Worm (Caenorhabditis elegans) whole organism, L2 larva: ENCODE data around the gene usp-4.
A peak's percentile ranks its signal among the peaks of the same experiment; 100 is the strongest.

Source experiments
- C34F6.9 ChIP-seq: fragments of 150-350 bp; optimal IDR thresholded peaks from 2 replicates; lab custom pipeline; 2014; ENCODE audit warnings: missing biosample characterization, missing genetic modification characterization
- F13H6.1 ChIP-seq: sonication (generic microtip); optimal IDR thresholded peaks from 2 replicates; lab custom pipeline; 2016; ENCODE audit warnings: missing genetic modification characterization, missing compliant biosample characterization
- R02D3.7 ChIP-seq: fragments of 150-350 bp; optimal IDR thresholded peaks from 2 replicates; lab custom pipeline; 2014; ENCODE audit warnings: missing biosample characterization, missing genetic modification characterization
- Y55F3AM.14 ChIP-seq: fragments of 200-800 bp; sonication (Bioruptor generic); optimal IDR thresholded peaks from 2 replicates; lab custom pipeline; 2018; ENCODE audit warnings: mild to moderate bottlenecking, missing genetic modification characterization, missing compliant biosample characterization
- alr-1 ChIP-seq: fragments of 150-350 bp; optimal IDR thresholded peaks from 2 replicates; lab custom pipeline; 2014; ENCODE audit warnings: missing biosample characterization, missing genetic modification characterization
- aly-2 ChIP-seq: fragments of 150-350 bp; optimal IDR thresholded peaks from 2 replicates; lab custom pipeline; 2014; ENCODE audit warnings: missing biosample characterization, missing genetic modification characterization
- ama-1 ChIP-seq: fragments of 150-350 bp; optimal IDR thresholded peaks from 2 replicates; lab custom pipeline; 2018; ENCODE audit warnings: inconsistent platforms
- blmp-1 ChIP-seq: sonication (generic microtip); optimal IDR thresholded peaks from 2 replicates; lab custom pipeline; 2017; ENCODE audit warnings: missing genetic modification characterization, mild to moderate bottlenecking, missing compliant biosample characterization, antibody characterized with exemption, moderate library complexity; ENCODE audit not compliant: insufficient read depth
- ceh-16 ChIP-seq: fragments of 150-350 bp; optimal IDR thresholded peaks from 2 replicates; lab custom pipeline; 2014; ENCODE audit warnings: missing biosample characterization, missing genetic modification characterization
- ceh-82 ChIP-seq: fragments of 150-350 bp; optimal IDR thresholded peaks from 2 replicates; lab custom pipeline; 2014; ENCODE audit warnings: missing biosample characterization, missing genetic modification characterization
- crh-2 ChIP-seq: sonication (generic microtip); optimal IDR thresholded peaks from 2 replicates; lab custom pipeline; 2017; ENCODE audit warnings: missing biosample characterization, missing genetic modification characterization
- dmd-4 ChIP-seq: sonication (generic microtip); optimal IDR thresholded peaks from 2 replicates; lab custom pipeline; 2017; ENCODE audit warnings: missing biosample characterization, missing genetic modification characterization
- elt-3 ChIP-seq: sonication (generic microtip); optimal IDR thresholded peaks from 2 replicates; lab custom pipeline; 2017; ENCODE audit warnings: missing biosample characterization, missing genetic modification characterization
- fos-1 ChIP-seq: fragments of 150-350 bp; optimal IDR thresholded peaks from 2 replicates; lab custom pipeline; 2014; ENCODE audit warnings: missing biosample characterization, missing genetic modification characterization
- lin-11 ChIP-seq: fragments of 150-350 bp; sonication (generic microtip); optimal IDR thresholded peaks from 2 replicates; lab custom pipeline; 2014; ENCODE audit warnings: missing biosample characterization, missing genetic modification characterization, inconsistent platforms, mixed read lengths
- lin-39 ChIP-seq: fragments of 150-350 bp; optimal IDR thresholded peaks from 2 replicates; lab custom pipeline; 2014; ENCODE audit warnings: missing biosample characterization, missing genetic modification reagents, missing genetic modification characterization
- lsy-2 ChIP-seq, 2 experiments: fragments of 150-350 bp in 1 of 2; sonication (generic microtip) in 1 of 2; optimal IDR thresholded peaks; 2 replicates each; lab custom pipeline; 2014 to 2017; ENCODE audit warnings: missing biosample characterization in 2 of 2, missing genetic modification characterization in 2 of 2
- mab-5 ChIP-seq: fragments of 150-350 bp; optimal IDR thresholded peaks from 2 replicates; lab custom pipeline; 2014; ENCODE audit warnings: missing biosample characterization, missing genetic modification characterization
- mbf-1 ChIP-seq: sonication (generic microtip); optimal IDR thresholded peaks from 2 replicates; lab custom pipeline; 2017; ENCODE audit warnings: missing biosample characterization, missing genetic modification characterization
- mdl-1 ChIP-seq, 2 experiments: fragments of 150-350 bp in 1 of 2; sonication (generic microtip) in 1 of 2; optimal IDR thresholded peaks; 2 replicates each; lab custom pipeline; 2017; ENCODE audit warnings: missing biosample characterization in 2 of 2, missing genetic modification characterization in 2 of 2
- nhr-10 ChIP-seq: sonication (generic microtip); optimal IDR thresholded peaks from 2 replicates; lab custom pipeline; 2017; ENCODE audit warnings: missing biosample characterization, missing genetic modification characterization
- nhr-11 ChIP-seq: fragments of 150-350 bp; optimal IDR thresholded peaks from 2 replicates; lab custom pipeline; 2014; ENCODE audit warnings: missing biosample characterization, missing genetic modification characterization
- nhr-12 ChIP-seq: fragments of 150-350 bp; optimal IDR thresholded peaks from 2 replicates; lab custom pipeline; 2014; ENCODE audit warnings: missing biosample characterization, missing genetic modification characterization
- nhr-129 ChIP-seq: fragments of 150-350 bp; optimal IDR thresholded peaks from 2 replicates; lab custom pipeline; 2014; ENCODE audit warnings: missing biosample characterization, missing genetic modification characterization
- nhr-23 ChIP-seq: fragments of 150-350 bp; optimal IDR thresholded peaks from 2 replicates; lab custom pipeline; 2014; ENCODE audit warnings: missing biosample characterization, missing genetic modification reagents, missing genetic modification characterization
- nhr-25 ChIP-seq: fragments of 150-350 bp; sonication (generic microtip); optimal IDR thresholded peaks from 3 replicates; lab custom pipeline; 2014; ENCODE audit warnings: missing biosample characterization, missing genetic modification characterization
- nhr-77 ChIP-seq: fragments of 150-350 bp; optimal IDR thresholded peaks from 2 replicates; lab custom pipeline; 2014; ENCODE audit warnings: missing biosample characterization, missing genetic modification characterization
- peb-1 ChIP-seq: fragments of 150-350 bp; optimal IDR thresholded peaks from 2 replicates; lab custom pipeline; 2014; ENCODE audit warnings: missing biosample characterization, missing genetic modification characterization
- sem-4 ChIP-seq: fragments of 150-350 bp; optimal IDR thresholded peaks from 2 replicates; lab custom pipeline; 2014; ENCODE audit warnings: missing biosample characterization, missing genetic modification reagents, missing genetic modification characterization
- skn-1 ChIP-seq: sonication (generic microtip); optimal IDR thresholded peaks from 2 replicates; lab custom pipeline; 2017; ENCODE audit warnings: missing biosample characterization, missing genetic modification characterization
- sma-3 ChIP-seq: sonication (generic microtip); optimal IDR thresholded peaks from 2 replicates; lab custom pipeline; 2016; ENCODE audit warnings: missing genetic modification reagents, missing genetic modification characterization, missing compliant biosample characterization
- sma-9 ChIP-seq, 2 experiments: fragments of 150-350 bp in 1 of 2; sonication (generic microtip) in 1 of 2; optimal IDR thresholded peaks; 2 replicates each; lab custom pipeline; 2014 to 2016; ENCODE audit warnings: missing genetic modification characterization in 2 of 2, mild to moderate bottlenecking in 1 of 2, missing biosample characterization in 1 of 2, missing compliant biosample characterization in 1 of 2, missing genetic modification reagents in 1 of 2, moderate library complexity in 1 of 2
- snpc-4 ChIP-seq: fragments of 150-350 bp; optimal IDR thresholded peaks from 2 replicates; lab custom pipeline; 2014; ENCODE audit warnings: missing biosample characterization, missing genetic modification characterization
- unc-39 ChIP-seq: fragments of 150-350 bp; optimal IDR thresholded peaks from 2 replicates; lab custom pipeline; 2014; ENCODE audit warnings: missing biosample characterization, missing genetic modification characterization
- unc-55 ChIP-seq: fragments of 150-350 bp; sonication (generic microtip); optimal IDR thresholded peaks from 3 replicates; lab custom pipeline; 2014; ENCODE audit warnings: missing biosample characterization, missing genetic modification reagents, missing genetic modification characterization
- unc-62 ChIP-seq: fragments of 150-350 bp; optimal IDR thresholded peaks from 2 replicates; lab custom pipeline; 2014; ENCODE audit warnings: missing biosample characterization, missing genetic modification reagents, missing genetic modification characterization
- zag-1 ChIP-seq: fragments of 150-350 bp; optimal IDR thresholded peaks from 2 replicates; lab custom pipeline; 2014; ENCODE audit warnings: missing biosample characterization, missing genetic modification characterization
- ztf-1 ChIP-seq: fragments of 200-800 bp; sonication (Bioruptor generic); conservative IDR thresholded peaks from 2 replicates; pipeline ENCODE4 v1.3.6; 2022; ENCODE audit warnings: missing genetic modification characterization, missing compliant biosample characterization
- ztf-11 ChIP-seq: sonication (generic microtip); optimal IDR thresholded peaks from 2 replicates; lab custom pipeline; 2017; ENCODE audit warnings: missing biosample characterization, missing genetic modification characterization

Gene usp-4

ce11 chrIV:6770407-6770883 lies 13.3 kb downstream of the usp-4 start, which contains the start of gene anat-1:
TSS of gene anat-1 (plus strand) at chrIV:6770833.
- TF ChIP-seq snpc-4 (tag; lab: Kevin White, UChicago) (no peak), zag-1 (tag; lab: Kevin White, UChicago) (no peak), sem-4 (tag; lab: Kevin White, UChicago) (no peak), fos-1 (peak; percentile 24)

ce11 chrIV:6771556-6771955 lies 14.4 kb downstream of the usp-4 start:
- TF ChIP-seq Y55F3AM.14 (GFP tag; lab: Kevin White, UChicago) = no peak
- no peak for TF ChIP-seq nhr-10 (tag; lab: Kevin White, UChicago)
- TF ChIP-seq unc-39 (tag; lab: Kevin White, UChicago) = no peak
- no peak for TF ChIP-seq elt-3
- no peak for TF ChIP-seq mbf-1
- TF ChIP-seq lin-11 = no peak
- TF ChIP-seq ama-1 (lab: Kevin White, UChicago) = no peak
- no peak for TF ChIP-seq alr-1
- no peak for TF ChIP-seq dmd-4 (tag; lab: Kevin White, UChicago)
- TF ChIP-seq ztf-1 (GFP tag; lab: Robert Waterston, UW) = no peak

DNA sequence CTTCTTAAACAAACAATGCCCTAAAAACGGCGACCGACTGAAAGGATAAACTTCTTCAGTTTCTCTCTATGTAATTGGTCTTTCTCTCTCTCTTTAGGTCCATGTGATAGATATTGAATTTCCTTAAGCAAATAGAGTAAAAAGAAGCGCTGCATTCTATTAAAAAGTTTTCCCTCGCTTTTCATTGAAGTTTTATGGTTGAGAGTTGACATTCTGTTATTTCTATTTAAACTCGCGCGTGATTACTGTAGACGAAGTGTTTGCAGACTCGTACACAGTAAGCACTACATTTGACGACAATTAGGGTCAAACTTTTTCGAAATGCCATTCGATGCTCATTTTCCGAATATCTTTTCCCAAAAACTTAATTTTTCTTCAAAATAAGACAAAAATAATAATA lies 20.0 kb downstream of the usp-4 start:
- TF ChIP-seq nhr-77 (tag; lab: Kevin White, UChicago) (no peak), skn-1 (no peak), nhr-12 (no peak), lsy-2 (tag; optimal IDR thresholded peaks at IDR 0.05; lab: Kevin White, UChicago) (no peak), ama-1 (lab: Kevin White, UChicago) (no peak), ztf-1 (GFP tag; lab: Robert Waterston, UW) (no peak), peb-1 (tag; lab: Kevin White, UChicago) (no peak), lin-39 (tag; lab: Kevin White, UChicago) (no peak), aly-2 (tag; lab: Kevin White, UChicago) (no peak), sem-4 (tag; lab: Kevin White, UChicago) (no peak), nhr-11 (no peak), mdl-1 (tag; optimal IDR thresholded peaks at IDR 0.05; lab: Kevin White, UChicago) (no peak), unc-55 (GFP tag; lab: Kevin White, UChicago) (no peak), unc-39 (tag; lab: Kevin White, UChicago) (no peak), nhr-23 (tag; lab: Kevin White, UChicago) (no peak), mab-5 (tag; lab: Kevin White, UChicago) (no peak), F13H6.1 (tag; lab: Kevin White, UChicago) (no peak), alr-1 (no peak), sma-3 (GFP tag; lab: Kevin White, UChicago) (no peak), C34F6.9 (tag; lab: Kevin White, UChicago) (no peak)

ce11 chrIV:6785151-6785550 lies 28.0 kb downstream of the usp-4 start, which contains the start of gene dyci-1:
TSS of gene dyci-1 (minus strand) at chrIV:6785272.
- no peak for TF ChIP-seq crh-2 (tag; lab: Kevin White, UChicago)
- no peak for TF ChIP-seq zag-1 (tag; lab: Kevin White, UChicago)
- TF ChIP-seq skn-1 = no peak
- no peak for TF ChIP-seq blmp-1
- no peak for TF ChIP-seq ztf-1 (GFP tag; lab: Robert Waterston, UW)
- TF ChIP-seq Y55F3AM.14 (GFP tag; lab: Kevin White, UChicago) = no peak
- TF ChIP-seq ztf-11 (tag; lab: Kevin White, UChicago) = no peak
- TF ChIP-seq nhr-129 (tag; lab: Kevin White, UChicago) = peak; percentile 70
- no peak for TF ChIP-seq unc-62 (GFP tag; lab: Kevin White, UChicago)
- no peak for TF ChIP-seq unc-39 (tag; lab: Kevin White, UChicago)
- TF ChIP-seq nhr-10 (tag; lab: Kevin White, UChicago) = no peak
- TF ChIP-seq fos-1 = peak; percentile 27
- no peak for TF ChIP-seq nhr-23 (tag; lab: Kevin White, UChicago)
- TF ChIP-seq lin-11 = no peak
- TF ChIP-seq ceh-82 (tag; lab: Kevin White, UChicago) = no peak
- TF ChIP-seq R02D3.7 (tag; lab: Kevin White, UChicago) = no peak
- TF ChIP-seq aly-2 (tag; lab: Kevin White, UChicago) = no peak
- peak; percentile 2 for TF ChIP-seq C34F6.9 (tag; lab: Kevin White, UChicago)
- TF ChIP-seq ceh-16 (tag; lab: Kevin White, UChicago) = no peak
- no peak for TF ChIP-seq nhr-25 (tag; lab: Kevin White, UChicago)
- TF ChIP-seq ama-1 (lab: Kevin White, UChicago) = no peak
- peak; percentile 71 for TF ChIP-seq F13H6.1 (tag; lab: Kevin White, UChicago)
- peak; percentile 7 for TF ChIP-seq sma-9 (GFP tag; optimal IDR thresholded peaks at IDR 0.05; lab: Kevin White, UChicago)
- TF ChIP-seq sma-9 (tag; optimal IDR thresholded peaks at IDR 0.05; lab: Kevin White, UChicago) = no peak
